Fruit fly (Drosophila melanogaster): ENCODE data around the gene Ssdp.

DNA sequence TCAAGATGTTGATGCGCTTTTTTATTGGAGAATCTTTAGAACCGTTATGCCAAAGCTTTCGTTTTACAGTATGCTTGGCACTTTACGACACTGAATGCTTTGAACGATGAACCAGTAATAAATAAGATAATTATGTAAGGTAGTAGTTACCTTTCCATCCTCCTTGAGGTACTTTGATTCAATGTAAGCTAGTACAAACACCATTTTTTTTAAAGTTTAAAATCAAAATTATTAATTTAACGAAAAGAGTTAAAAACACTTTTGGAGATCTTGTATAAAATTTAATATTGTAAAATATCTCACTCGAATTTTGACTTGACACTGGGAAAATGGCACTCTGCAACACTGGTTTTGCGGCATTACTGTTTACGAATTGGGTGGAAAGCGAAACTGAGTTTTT lies 14.0 kb downstream of the Ssdp start, which contains the start of the genes Arp5 and CG7208:
- TF ChIP-seq usp (GFP tag; optimal IDR thresholded peaks at IDR 0.05) = no peak
- TF ChIP-seq EcR (GFP tag; optimal IDR thresholded peaks at IDR 0.05) = no peak
- TF ChIP-seq psq (optimal IDR thresholded peaks at IDR 0.05) = no peak
